Worm (Caenorhabditis elegans) whole organism, L2 larva: Measurements from ENCODE around the gene T28H11.8.

Experiments
- R02D3.7 ChIP-seq: fragments of 150-350 bp; optimal IDR thresholded peaks from 2 replicates; lab custom pipeline; 2014; ENCODE audit warnings: missing biosample characterization, missing genetic modification characterization
- ama-1 ChIP-seq: fragments of 150-350 bp; optimal IDR thresholded peaks from 2 replicates; lab custom pipeline; 2018; ENCODE audit warnings: inconsistent platforms
- egl-27 ChIP-seq: sonication (generic microtip); optimal IDR thresholded peaks from 3 replicates; lab custom pipeline; 2017; ENCODE audit warnings: missing biosample characterization, missing genetic modification reagents, missing genetic modification characterization
- elt-1 ChIP-seq: fragments of 150-350 bp; optimal IDR thresholded peaks from 2 replicates; lab custom pipeline; 2014; ENCODE audit warnings: missing biosample characterization, missing genetic modification characterization
- lin-39 ChIP-seq: fragments of 150-350 bp; optimal IDR thresholded peaks from 2 replicates; lab custom pipeline; 2014; ENCODE audit warnings: missing biosample characterization, missing genetic modification reagents, missing genetic modification characterization
- lsy-2 ChIP-seq, 2 experiments: fragments of 150-350 bp in 1 of 2; sonication (generic microtip) in 1 of 2; optimal IDR thresholded peaks; 2 replicates each; lab custom pipeline; 2014 to 2017; ENCODE audit warnings: missing biosample characterization in 2 of 2, missing genetic modification characterization in 2 of 2
- nhr-237 ChIP-seq: fragments of 150-350 bp; optimal IDR thresholded peaks from 2 replicates; lab custom pipeline; 2014; ENCODE audit warnings: missing biosample characterization, missing genetic modification characterization
- nhr-25 ChIP-seq: fragments of 150-350 bp; sonication (generic microtip); optimal IDR thresholded peaks from 3 replicates; lab custom pipeline; 2014; ENCODE audit warnings: missing biosample characterization, missing genetic modification characterization
- nhr-77 ChIP-seq: fragments of 150-350 bp; optimal IDR thresholded peaks from 2 replicates; lab custom pipeline; 2014; ENCODE audit warnings: missing biosample characterization, missing genetic modification characterization
- sma-3 ChIP-seq: sonication (generic microtip); optimal IDR thresholded peaks from 2 replicates; lab custom pipeline; 2016; ENCODE audit warnings: missing genetic modification reagents, missing genetic modification characterization, missing compliant biosample characterization
- sma-9 ChIP-seq, 2 experiments: fragments of 150-350 bp in 1 of 2; sonication (generic microtip) in 1 of 2; optimal IDR thresholded peaks; 2 replicates each; lab custom pipeline; 2014 to 2016; ENCODE audit warnings: missing genetic modification characterization in 2 of 2, mild to moderate bottlenecking in 1 of 2, missing biosample characterization in 1 of 2, missing compliant biosample characterization in 1 of 2, missing genetic modification reagents in 1 of 2, moderate library complexity in 1 of 2
- unc-39 ChIP-seq: fragments of 150-350 bp; optimal IDR thresholded peaks from 2 replicates; lab custom pipeline; 2014; ENCODE audit warnings: missing biosample characterization, missing genetic modification characterization
- unc-55 ChIP-seq: fragments of 150-350 bp; sonication (generic microtip); optimal IDR thresholded peaks from 3 replicates; lab custom pipeline; 2014; ENCODE audit warnings: missing biosample characterization, missing genetic modification reagents, missing genetic modification characterization
- unc-62 ChIP-seq: fragments of 150-350 bp; optimal IDR thresholded peaks from 2 replicates; lab custom pipeline; 2014; ENCODE audit warnings: missing biosample characterization, missing genetic modification reagents, missing genetic modification characterization

- TF ChIP-seq unc-62 (GFP tag; lab: Kevin White, UChicago) (no peak), sma-3 (no peak), ama-1 (lab: Kevin White, UChicago) (no peak), nhr-25 (tag; lab: Kevin White, UChicago) (no peak), nhr-77 (tag; lab: Kevin White, UChicago) (no peak), egl-27 (tag; lab: Kevin White, UChicago) (no peak), elt-1 (tag; lab: Kevin White, UChicago) (no peak), sma-9 (GFP tag; optimal IDR thresholded peaks at IDR 0.05; lab: Kevin White, UChicago) (no peak), sma-9 (tag; optimal IDR thresholded peaks at IDR 0.05; lab: Kevin White, UChicago) (no peak), R02D3.7 (tag; lab: Kevin White, UChicago) (no peak), nhr-237 (tag; lab: Kevin White, UChicago) (no peak), unc-55 (GFP tag; lab: Kevin White, UChicago) (no peak), lin-39 (tag; lab: Kevin White, UChicago) (no peak), lsy-2 (tag; optimal IDR thresholded peaks at IDR 0.05; lab: Kevin White, UChicago) (no peak), unc-39 (tag; lab: Kevin White, UChicago) (no peak)
Observed at ce11 chrIV:4981027-4981426, 39.4 kb downstream of the T28H11.8 start, which contains the start of gene srz-24.
